Worm (Caenorhabditis elegans): ENCODE results near the gene Y54G2A.28.

Y54G2A.28 gene

DNA sequence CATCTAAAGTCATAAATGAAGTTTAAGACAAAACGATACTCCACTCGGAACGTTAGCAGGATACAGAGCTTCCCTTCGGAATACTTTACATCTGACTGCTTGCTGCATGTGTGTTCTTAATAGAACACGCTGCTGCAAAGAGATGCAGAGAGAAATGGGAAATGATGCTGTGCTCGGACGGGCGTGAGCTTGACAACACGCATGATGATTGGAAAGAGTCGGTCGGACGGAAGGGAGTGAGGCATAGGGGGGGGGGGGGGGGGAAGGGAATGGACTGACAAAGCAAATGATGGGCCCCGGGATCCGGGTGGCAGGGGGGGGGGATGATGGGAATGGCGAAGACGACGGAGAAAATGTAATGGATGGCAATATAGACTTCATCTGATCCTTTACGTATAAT is 14.9 kb downstream of the Y54G2A.28 start:
- TF ChIP-seq cebp-1 (GFP tag; IDR thresholded peaks at IDR 0.05) (no peak), cebp-1 (tag; optimal IDR thresholded peaks at IDR 0.05) (peak; percentile 11), T26A5.8 (tag; optimal IDR thresholded peaks at IDR 0.05) (no peak), egrh-3 (GFP tag; IDR thresholded peaks at IDR 0.05) (peak; percentile 70; the same call in 1 of the 2 replicates), aptf-3 (GFP tag; IDR thresholded peaks at IDR 0.05) (no peak), zfh-2 (GFP tag; conservative IDR thresholded peaks at IDR 0.05) (peak; percentile 90), rpc-1 (optimal IDR thresholded peaks at IDR 0.05) (no peak), rpc-1 (tag; optimal IDR thresholded peaks at IDR 0.05) (no peak)

DNA sequence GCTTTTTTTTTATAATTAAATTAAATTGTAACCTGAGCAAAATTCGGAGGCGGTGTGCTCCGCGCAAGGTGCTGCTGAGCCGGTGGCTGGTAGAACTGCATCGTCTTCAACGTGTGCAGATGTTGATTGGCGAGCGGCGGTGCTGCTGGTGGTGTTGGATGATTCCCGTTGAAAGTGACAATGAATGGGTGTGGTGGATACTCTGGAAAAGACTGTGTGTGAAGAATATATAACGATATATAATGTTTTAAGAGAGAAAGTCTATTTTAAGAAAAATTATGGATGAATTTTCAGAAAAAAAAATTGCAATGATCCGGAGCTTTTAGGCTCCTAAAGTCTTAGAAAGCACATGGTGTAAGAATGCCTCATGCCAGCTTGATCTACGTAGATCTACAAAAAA is 16.8 kb downstream of the Y54G2A.28 start, which contains the start of gene Y54G2A.26:
Gene Y54G2A.26, minus strand, starts transcription at position 101 of the 400 bp plus-strand sequence.
- TF ChIP-seq hsf-1 (GFP tag; IDR thresholded peaks at IDR 0.05) = no peak
- no peak for TF ChIP-seq egl-18 (GFP tag; IDR thresholded peaks at IDR 0.05)
- TF ChIP-seq nhr-179 (tag; optimal IDR thresholded peaks at IDR 0.05) = no peak
- TF ChIP-seq C06A6.2 (GFP tag; conservative IDR thresholded peaks at IDR 0.05) = no peak
- TF ChIP-seq rec-8 (tag; optimal IDR thresholded peaks at IDR 0.05) = no peak
- TF ChIP-seq chd-7 (tag; optimal IDR thresholded peaks at IDR 0.05) = no peak
- no peak for TF ChIP-seq mcd-1 (GFP tag; IDR thresholded peaks at IDR 0.05)
- TF ChIP-seq nhr-120 (GFP tag; IDR thresholded peaks at IDR 0.05) = no peak
- TF ChIP-seq cebp-1 (GFP tag; IDR thresholded peaks at IDR 0.05) = no peak
- no peak for TF ChIP-seq cebp-1 (tag; optimal IDR thresholded peaks at IDR 0.05)
- no peak for TF ChIP-seq bed-1 (GFP tag; IDR thresholded peaks at IDR 0.05)
- no peak for TF ChIP-seq ZK185.1 (tag; optimal IDR thresholded peaks at IDR 0.05; ENCODE audit: poor library complexity, severe bottlenecking)
- TF ChIP-seq K12H6.12 (tag; optimal IDR thresholded peaks at IDR 0.05) = no peak
- TF ChIP-seq ztf-22 (GFP tag; optimal IDR thresholded peaks at IDR 0.05) = no peak
- TF ChIP-seq snpc-3.4 (tag; optimal IDR thresholded peaks at IDR 0.05) = no peak
- no peak for TF ChIP-seq hrde-1 (tag; optimal IDR thresholded peaks at IDR 0.05; ENCODE audit: borderline replicate concordance)
- TF ChIP-seq F39B2.1 (GFP tag; IDR thresholded peaks at IDR 0.05) = no peak
- TF ChIP-seq ekl-4 (GFP tag; IDR thresholded peaks at IDR 0.05) = no peak
- TF ChIP-seq ama-1 (optimal IDR thresholded peaks at IDR 0.05) = no peak
- no peak for TF ChIP-seq ama-1 (GFP tag; optimal IDR thresholded peaks at IDR 0.05)
- TF ChIP-seq F22D6.2 (tag; optimal IDR thresholded peaks at IDR 0.05) = no peak

DNA sequence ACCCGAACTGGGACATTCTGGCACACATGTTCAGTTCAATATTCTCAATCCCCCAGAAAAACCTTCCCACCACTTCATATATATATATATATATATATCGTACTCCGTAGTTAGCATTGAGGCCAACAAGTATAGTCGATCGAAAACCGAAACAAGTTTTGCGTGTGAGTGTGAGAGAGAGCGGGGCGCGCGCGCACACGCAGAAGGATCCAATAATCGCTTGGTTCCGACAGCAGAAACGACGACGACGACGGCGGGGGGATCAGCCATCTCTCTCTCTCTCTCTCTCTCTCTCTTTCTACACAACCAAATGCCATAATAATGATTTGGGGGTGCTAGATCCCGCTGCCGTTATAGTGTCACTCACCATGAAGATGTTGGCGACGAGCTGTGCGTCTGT is 17.3 kb downstream of the Y54G2A.28 start:
- no peak for TF ChIP-seq C06A6.2 (GFP tag; conservative IDR thresholded peaks at IDR 0.05)
- peak; percentile 20; the same call in 1 of the 2 replicates for TF ChIP-seq mcd-1 (GFP tag; IDR thresholded peaks at IDR 0.05)
- no peak for TF ChIP-seq madf-6 (GFP tag; IDR thresholded peaks at IDR 0.05)
- TF ChIP-seq zfh-2 (GFP tag; conservative IDR thresholded peaks at IDR 0.05) = 0 out of 2 replicates have a peak, but pooled peaks have one; percentile 43
- TF ChIP-seq K12H6.12 (tag; optimal IDR thresholded peaks at IDR 0.05) = peak; percentile 1
- TF ChIP-seq snpc-4 (GFP tag; optimal IDR thresholded peaks at IDR 0.05) = no peak
- TF ChIP-seq snpc-4 (tag; optimal IDR thresholded peaks at IDR 0.05) = no peak

DNA sequence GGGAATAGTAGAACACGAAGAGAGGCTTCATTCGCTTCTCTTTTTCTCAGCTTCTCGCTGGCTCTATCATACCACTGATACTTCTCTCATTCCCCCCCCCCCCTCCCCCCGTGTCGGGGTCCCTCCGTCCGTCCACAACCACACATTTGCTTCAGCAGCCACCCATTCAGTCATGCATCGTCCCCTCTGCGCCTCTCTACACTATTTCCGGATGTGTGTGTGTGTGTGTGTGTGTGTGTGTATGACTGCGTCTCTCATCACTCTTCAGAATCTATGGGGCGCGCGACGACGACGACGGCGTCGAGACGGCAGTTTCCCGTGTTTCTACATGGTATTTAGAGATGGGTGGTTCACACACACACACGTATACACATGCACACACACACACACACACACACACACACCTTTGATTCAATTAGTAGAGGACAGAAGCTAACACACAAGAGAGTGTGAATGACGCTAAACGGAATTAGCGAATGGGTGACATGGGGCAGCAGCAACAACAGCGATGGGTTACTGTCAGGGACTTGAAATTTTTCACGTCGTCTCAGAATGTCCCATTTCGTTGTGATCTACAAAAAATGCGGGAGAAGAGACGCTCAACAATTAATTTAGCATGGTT is 18.8 kb downstream of the Y54G2A.28 start:
- TF ChIP-seq rcor-1 (GFP tag; IDR thresholded peaks at IDR 0.05) = 0 out of 2 replicates have a peak, but pooled peaks have one; percentile 4
- TF ChIP-seq rpc-1 (optimal IDR thresholded peaks at IDR 0.05) = no peak
- no peak for TF ChIP-seq rpc-1 (tag; optimal IDR thresholded peaks at IDR 0.05)
- peak; percentile 60 for TF ChIP-seq chd-7 (tag; optimal IDR thresholded peaks at IDR 0.05)
- no peak for TF ChIP-seq lin-35 (GFP tag; optimal IDR thresholded peaks at IDR 0.05)
- no peak for TF ChIP-seq nhr-120 (GFP tag; IDR thresholded peaks at IDR 0.05)
- no peak for TF ChIP-seq cebp-1 (GFP tag; IDR thresholded peaks at IDR 0.05)
- TF ChIP-seq cebp-1 (tag; optimal IDR thresholded peaks at IDR 0.05) = peak; percentile 70
- peak; percentile 83 for TF ChIP-seq egrh-3 (GFP tag; IDR thresholded peaks at IDR 0.05)
- no peak for TF ChIP-seq F22D6.2 (tag; optimal IDR thresholded peaks at IDR 0.05)
- peak; percentile 97 for TF ChIP-seq zfh-2 (GFP tag; conservative IDR thresholded peaks at IDR 0.05)
- TF ChIP-seq dox-1 (GFP tag; IDR thresholded peaks at IDR 0.05) = no peak; the same call in 1 of the 2 replicates
- TF ChIP-seq lsy-27 (tag; optimal IDR thresholded peaks at IDR 0.05; ENCODE audit: borderline replicate concordance, insufficient read depth) = no peak
- TF ChIP-seq nfyb-1 (GFP tag; IDR thresholded peaks at IDR 0.05) = 0 out of 2 replicates have a peak, but pooled peaks have one; percentile 61
- no peak for TF ChIP-seq him-1 (tag; optimal IDR thresholded peaks at IDR 0.05)
- TF ChIP-seq F57C9.4 (tag; optimal IDR thresholded peaks at IDR 0.05) = no peak
- TF ChIP-seq Y79H2A.3 (GFP tag; conservative IDR thresholded peaks at IDR 0.05) = no peak
- TF ChIP-seq F37B4.10 (GFP tag; IDR thresholded peaks at IDR 0.05) = no peak
- peak; percentile 9; the same call in 1 of the 2 replicates for TF ChIP-seq K11D2.4 (GFP tag; IDR thresholded peaks at IDR 0.05)
- TF ChIP-seq zim-3 (tag; optimal IDR thresholded peaks at IDR 0.05) = peak; percentile 37
- no peak for TF ChIP-seq Y53G8AR.9 (GFP tag; conservative IDR thresholded peaks at IDR 0.05)
